Worm (Caenorhabditis elegans) whole organism, late embryonic: ENCODE results near the gene F49E2.2.

Source experiments
- C08G9.2 ChIP-seq: sonication (generic microtip); optimal IDR thresholded peaks from 2 replicates; lab custom pipeline; 2016; ENCODE audit warnings: mild to moderate bottlenecking, missing genetic modification characterization, moderate library complexity, missing compliant biosample characterization
- C38D4.7 ChIP-seq: fragments of 200-800 bp; sonication (Bioruptor generic); optimal IDR thresholded peaks from 2 replicates; lab custom pipeline; 2018; ENCODE audit warnings: mild to moderate bottlenecking, missing genetic modification characterization, moderate library complexity, missing compliant biosample characterization
- K02D7.2 ChIP-seq: sonication (generic microtip); optimal IDR thresholded peaks from 2 replicates; lab custom pipeline; 2017; ENCODE audit warnings: mild to moderate bottlenecking, missing genetic modification characterization, missing compliant biosample characterization
- K09A11.1 ChIP-seq: sonication (generic microtip); optimal IDR thresholded peaks from 2 replicates; lab custom pipeline; 2017; ENCODE audit warnings: antibody characterized with exemption, mild to moderate bottlenecking, missing genetic modification characterization, missing compliant biosample characterization; ENCODE audit not compliant: insufficient read depth
- ahr-1 ChIP-seq: sonication (generic microtip); optimal IDR thresholded peaks from 2 replicates; lab custom pipeline; 2016; ENCODE audit warnings: missing genetic modification characterization, missing compliant biosample characterization
- ama-1 ChIP-seq: fragments of 150-350 bp; optimal IDR thresholded peaks from 2 replicates; lab custom pipeline; 2014
- ceh-14 ChIP-seq: sonication (generic microtip); optimal IDR thresholded peaks from 2 replicates; lab custom pipeline; 2016; ENCODE audit warnings: missing genotype, missing genetic modification characterization, missing compliant biosample characterization
- ceh-22 ChIP-seq: sonication (generic microtip); optimal IDR thresholded peaks from 2 replicates; lab custom pipeline; 2017; ENCODE audit warnings: missing biosample characterization, missing genetic modification characterization
- ceh-30 ChIP-seq: fragments of 150-350 bp; optimal IDR thresholded peaks from 2 replicates; lab custom pipeline; 2014; ENCODE audit warnings: missing biosample characterization, missing genetic modification characterization
- ceh-31 ChIP-seq: sonication (generic microtip); optimal IDR thresholded peaks from 2 replicates; lab custom pipeline; 2016; ENCODE audit warnings: missing genetic modification characterization, missing compliant biosample characterization
- ceh-34 ChIP-seq: sonication (generic microtip); optimal IDR thresholded peaks from 2 replicates; lab custom pipeline; 2016; ENCODE audit warnings: mild to moderate bottlenecking, missing genetic modification characterization, missing compliant biosample characterization
- ceh-45 ChIP-seq: fragments of 200-800 bp; sonication (Bioruptor generic); IDR thresholded peaks from 2 replicates; pipeline ENCODE4 v1.3.6; 2022; ENCODE audit warnings: missing genetic modification reagents, missing genetic modification characterization, missing compliant biosample characterization
- ceh-6 ChIP-seq: fragments of 200-800 bp; sonication (Bioruptor generic); optimal IDR thresholded peaks from 2 replicates; lab custom pipeline; 2018; ENCODE audit warnings: mild to moderate bottlenecking, missing genetic modification characterization, missing compliant biosample characterization
- dve-1 ChIP-seq: sonication (generic microtip); optimal IDR thresholded peaks from 2 replicates; lab custom pipeline; 2017; ENCODE audit warnings: antibody characterized with exemption, mild to moderate bottlenecking, missing genetic modification characterization, missing compliant biosample characterization
- elt-4 ChIP-seq: sonication (generic microtip); optimal IDR thresholded peaks from 2 replicates; lab custom pipeline; 2016; ENCODE audit warnings: missing genetic modification characterization, missing compliant biosample characterization
- eyg-1 ChIP-seq: sonication (generic microtip); optimal IDR thresholded peaks from 2 replicates; lab custom pipeline; 2016; ENCODE audit warnings: missing genotype, missing genetic modification characterization, missing compliant biosample characterization
- fkh-10 ChIP-seq: fragments of 150-350 bp; optimal IDR thresholded peaks from 2 replicates; lab custom pipeline; 2014; ENCODE audit warnings: missing biosample characterization, missing genetic modification reagents, missing genetic modification characterization
- fkh-6 ChIP-seq: sonication (generic microtip); optimal IDR thresholded peaks from 2 replicates; lab custom pipeline; 2016; ENCODE audit warnings: missing genetic modification characterization, missing compliant biosample characterization
- gmeb-2 ChIP-seq: sonication (generic microtip); optimal IDR thresholded peaks from 2 replicates; lab custom pipeline; 2016; ENCODE audit warnings: missing genetic modification characterization, inconsistent platforms, missing compliant biosample characterization
- hlh-13 ChIP-seq: fragments of 200-800 bp; sonication (Bioruptor generic); optimal IDR thresholded peaks from 2 replicates; lab custom pipeline; 2018; ENCODE audit warnings: mild to moderate bottlenecking, missing genetic modification characterization, missing compliant biosample characterization
- hlh-15 ChIP-seq: sonication (generic microtip); optimal IDR thresholded peaks from 2 replicates; lab custom pipeline; 2016; ENCODE audit warnings: missing genetic modification characterization, missing compliant biosample characterization
- lim-6 ChIP-seq: sonication (generic microtip); optimal IDR thresholded peaks from 2 replicates; lab custom pipeline; 2016; ENCODE audit warnings: missing genetic modification characterization, missing compliant biosample characterization
- lin-11 ChIP-seq: fragments of 200-800 bp; sonication (Bioruptor generic); optimal IDR thresholded peaks from 2 replicates; lab custom pipeline; 2018; ENCODE audit warnings: mild to moderate bottlenecking, missing genetic modification characterization, missing compliant biosample characterization
- nfya-1 ChIP-seq: sonication (generic microtip); optimal IDR thresholded peaks from 2 replicates; lab custom pipeline; 2017; ENCODE audit warnings: missing genetic modification characterization, mild to moderate bottlenecking, missing compliant biosample characterization, antibody characterized with exemption, moderate library complexity
- nhr-232 ChIP-seq: sonication (generic microtip); optimal IDR thresholded peaks from 2 replicates; lab custom pipeline; 2016; ENCODE audit warnings: missing genetic modification characterization, missing compliant biosample characterization
- pax-1 ChIP-seq: fragments of 150-350 bp; optimal IDR thresholded peaks from 2 replicates; lab custom pipeline; 2014; ENCODE audit warnings: missing biosample characterization, missing genetic modification characterization
- pha-2 ChIP-seq: sonication (generic microtip); optimal IDR thresholded peaks from 2 replicates; lab custom pipeline; 2017; ENCODE audit warnings: mild to moderate bottlenecking, missing genetic modification characterization, missing compliant biosample characterization
- pros-1 ChIP-seq: fragments of 150-350 bp; optimal IDR thresholded peaks from 2 replicates; lab custom pipeline; 2014; ENCODE audit warnings: missing biosample characterization, missing genetic modification reagents, missing genetic modification characterization
- rnt-1 ChIP-seq: sonication (generic microtip); optimal IDR thresholded peaks from 2 replicates; lab custom pipeline; 2016; ENCODE audit warnings: missing genetic modification characterization, missing compliant biosample characterization
- sdc-2 ChIP-seq: sonication (generic microtip); optimal IDR thresholded peaks from 2 replicates; lab custom pipeline; 2016; ENCODE audit warnings: missing genotype, missing genetic modification characterization, missing compliant biosample characterization
- sox-4 ChIP-seq: sonication (generic microtip); optimal IDR thresholded peaks from 2 replicates; lab custom pipeline; 2017; ENCODE audit warnings: mild to moderate bottlenecking, missing genetic modification characterization, inconsistent platforms, missing compliant biosample characterization
- syd-9 ChIP-seq: sonication (generic microtip); optimal IDR thresholded peaks from 2 replicates; lab custom pipeline; 2016; ENCODE audit warnings: mild to moderate bottlenecking, missing genetic modification characterization, moderate library complexity, missing compliant biosample characterization
- tbx-7 ChIP-seq: sonication (generic microtip); optimal IDR thresholded peaks from 2 replicates; lab custom pipeline; 2016; ENCODE audit warnings: missing genotype, missing genetic modification characterization, missing compliant biosample characterization
- unc-3 ChIP-seq, 2 experiments: fragments of 200-800 bp in 1 of 2; sonication (Bioruptor generic) in 1 of 2; sonication (generic microtip) in 1 of 2; conservative IDR thresholded peaks in 1 of 2; optimal IDR thresholded peaks in 1 of 2; 2 replicates each; pipeline versions ENCODE4 v1.3.6 to Lab custom; 2016 to 2022; ENCODE audit warnings: missing compliant biosample characterization in 2 of 2, missing genetic modification characterization in 2 of 2, missing genetic modification reagents in 1 of 2
- unc-42 ChIP-seq: sonication (generic microtip); optimal IDR thresholded peaks from 2 replicates; lab custom pipeline; 2016; ENCODE audit warnings: missing genotype, missing genetic modification characterization, missing compliant biosample characterization
- unc-55 ChIP-seq: sonication (generic microtip); optimal IDR thresholded peaks from 2 replicates; lab custom pipeline; 2017; ENCODE audit warnings: missing biosample characterization, missing genetic modification reagents, missing genetic modification characterization
- unc-86 ChIP-seq: sonication (generic microtip); optimal IDR thresholded peaks from 2 replicates; lab custom pipeline; 2016; ENCODE audit warnings: missing genetic modification characterization, missing compliant biosample characterization
- zip-5 ChIP-seq: sonication (generic microtip); optimal IDR thresholded peaks from 2 replicates; lab custom pipeline; 2016; ENCODE audit warnings: missing genetic modification characterization, missing compliant biosample characterization

The F49E2.2 gene

ce11 chrX:9602625-9603024 lies 36.1 kb downstream of the F49E2.2 start:
- TF ChIP-seq hlh-15 (tag; lab: Kevin White, UChicago) (no peak), ceh-22 (tag; lab: Kevin White, UChicago) (no peak), fkh-10 (GFP tag; lab: Kevin White, UChicago) (no peak), lin-11 (no peak), zip-5 (no peak), pha-2 (tag; lab: Kevin White, UChicago) (no peak), fkh-6 (tag; lab: Kevin White, UChicago) (no peak), syd-9 (tag; lab: Kevin White, UChicago) (no peak), ama-1 (lab: Kevin White, UChicago) (no peak), ceh-6 (no peak), lim-6 (tag; lab: Kevin White, UChicago) (no peak), K09A11.1 (no peak), sox-4 (tag; lab: Kevin White, UChicago) (no peak), nhr-232 (tag; lab: Kevin White, UChicago) (no peak), dve-1 (tag; lab: Kevin White, UChicago) (no peak)

ce11 chrX:9603180-9603579 lies 36.7 kb downstream of the F49E2.2 start:
- TF ChIP-seq dve-1 (tag; lab: Kevin White, UChicago), result no peak

DNA sequence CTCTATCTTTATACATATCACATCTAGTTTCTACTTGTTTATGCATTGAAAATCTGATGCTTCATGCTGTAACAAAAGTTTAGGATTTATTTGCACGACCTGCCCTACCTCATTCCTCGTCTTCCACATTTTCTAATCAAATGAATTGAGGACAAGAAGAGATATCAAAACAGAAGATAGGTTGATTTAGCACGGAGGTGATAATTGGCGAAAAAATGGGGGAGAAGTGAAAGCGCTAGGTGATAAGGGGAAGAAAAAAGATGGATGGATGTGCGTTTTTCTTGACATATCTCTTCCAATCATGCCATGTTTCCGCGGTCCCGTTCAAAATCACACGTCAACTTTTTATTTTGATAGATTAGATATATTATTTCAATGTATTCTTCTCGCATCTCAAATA lies 41.6 kb downstream of the F49E2.2 start:
- TF ChIP-seq unc-55, result peak; percentile 37
- TF ChIP-seq K02D7.2 (tag; lab: Kevin White, UChicago), result no peak

DNA sequence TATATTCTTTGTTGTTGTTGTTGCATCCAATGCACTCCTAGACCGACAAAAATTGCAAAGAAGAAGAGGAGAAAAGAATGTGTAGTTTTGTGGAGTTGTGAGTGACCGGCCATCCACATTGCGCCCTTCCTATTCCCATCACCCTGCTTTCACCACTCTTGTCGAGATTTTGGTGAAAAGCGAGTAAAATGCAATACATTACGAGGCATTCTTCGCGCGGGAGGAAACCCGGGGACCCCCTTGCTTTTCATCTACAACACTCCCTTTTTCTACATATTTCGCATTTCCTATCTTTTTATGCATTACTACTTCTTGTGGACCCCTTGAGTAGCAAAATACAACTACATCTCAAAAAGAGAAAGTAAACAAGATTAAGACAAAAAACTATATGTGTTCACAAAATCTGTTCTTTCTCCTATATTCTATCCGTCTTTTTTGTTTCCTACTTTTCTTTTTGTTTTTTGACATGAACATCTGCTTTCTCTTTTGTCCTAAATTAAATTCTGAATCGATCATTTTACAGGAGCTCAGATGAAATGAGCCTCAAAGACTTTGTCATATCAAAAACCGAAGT lies 43.6 kb downstream of the F49E2.2 start, which contains the start of gene C11E4.6:
C11E4.6 (plus strand) TSS at position 524 of the 574 bp plus-strand sequence.
- TF ChIP-seq lin-11 (no peak), pros-1 (no peak), unc-42 (peak; percentile 14)

ce11 chrX:9616919-9617318 lies 50.4 kb downstream of the F49E2.2 start, which contains the start of gene C11E4.7:
Gene C11E4.7 (plus strand): TSS chrX:9617219.
- TF ChIP-seq syd-9 (tag; lab: Kevin White, UChicago), result no peak
- no peak for TF ChIP-seq sox-4 (tag; lab: Kevin White, UChicago)
- TF ChIP-seq ceh-30 (tag; lab: Kevin White, UChicago), result no peak
- TF ChIP-seq rnt-1 (tag; lab: Kevin White, UChicago), result no peak
- no peak for TF ChIP-seq eyg-1
- no peak for TF ChIP-seq unc-55
- no peak for TF ChIP-seq ceh-31
- no peak for TF ChIP-seq ceh-22 (tag; lab: Kevin White, UChicago)
- TF ChIP-seq ama-1 (lab: Kevin White, UChicago), result no peak
- no peak for TF ChIP-seq fkh-10 (GFP tag; lab: Kevin White, UChicago)
- TF ChIP-seq ahr-1, result no peak
- no peak for TF ChIP-seq ceh-6
- no peak for TF ChIP-seq sdc-2 (tag; lab: Kevin White, UChicago)
- TF ChIP-seq pax-1 (tag; lab: Kevin White, UChicago), result no peak
- no peak for TF ChIP-seq ceh-45 (GFP tag; lab: Robert Waterston, UW)
- TF ChIP-seq elt-4, result no peak
- TF ChIP-seq unc-86 (tag; lab: Kevin White, UChicago), result no peak

ce11 chrX:9620136-9620535 lies 53.6 kb downstream of the F49E2.2 start, which contains the start of gene C11E4.8:
Gene C11E4.8 (plus strand): TSS chrX:9620436.
- TF ChIP-seq C38D4.7 (GFP tag; lab: Kevin White, UChicago) (no peak), unc-3 (GFP tag; conservative IDR thresholded peaks at IDR 0.05; lab: Robert Waterston, UW) (no peak), unc-3 (tag; optimal IDR thresholded peaks at IDR 0.05; lab: Kevin White, UChicago) (no peak), ceh-34 (tag; lab: Kevin White, UChicago) (no peak), eyg-1 (no peak), tbx-7 (tag; lab: Kevin White, UChicago) (no peak), nhr-232 (tag; lab: Kevin White, UChicago) (no peak), lin-11 (no peak), ceh-45 (GFP tag; lab: Robert Waterston, UW) (no peak), hlh-13 (no peak), pros-1 (no peak), gmeb-2 (tag; lab: Kevin White, UChicago) (no peak), ceh-14 (tag; lab: Kevin White, UChicago) (no peak), C08G9.2 (tag; lab: Kevin White, UChicago) (no peak), unc-86 (tag; lab: Kevin White, UChicago) (no peak), pha-2 (tag; lab: Kevin White, UChicago) (no peak), sox-4 (tag; lab: Kevin White, UChicago) (no peak), nfya-1 (no peak)
- TF ChIP-seq, all 69 proteins: peak for 0
